Fruit fly (Drosophila melanogaster): ENCODE data around the gene CG2082.

Gene CG2082

DNA sequence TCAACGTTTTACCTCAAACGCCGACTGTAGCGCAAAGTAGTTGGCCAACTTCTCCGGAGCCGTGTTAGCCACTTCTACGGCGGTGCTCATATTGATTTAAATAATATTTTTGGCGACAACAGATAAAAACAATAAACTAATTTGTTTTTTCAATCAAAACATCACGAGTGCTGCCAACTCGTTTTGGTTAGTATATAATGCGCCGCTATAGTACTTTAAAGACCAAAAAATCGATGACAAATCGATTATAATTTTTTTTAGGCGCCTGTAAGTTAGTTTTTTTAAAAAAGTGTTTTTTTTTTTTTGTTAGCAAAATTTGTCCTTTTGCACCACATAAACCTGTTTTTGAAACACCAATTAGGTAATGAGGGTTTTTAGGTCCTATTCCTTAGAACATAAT is 40.4 kb upstream of the CG2082 start, which contains the start of gene Hpr1 (continued):
- no peak for TF ChIP-seq CG10654 (GFP tag; optimal IDR thresholded peaks at IDR 0.05)
- TF ChIP-seq CG34376 (GFP tag; optimal IDR thresholded peaks at IDR 0.05), result no peak
- TF ChIP-seq bigmax (GFP tag; optimal IDR thresholded peaks at IDR 0.05), result no peak
- no peak for TF ChIP-seq CrebB (tag; optimal IDR thresholded peaks at IDR 0.05)
- TF ChIP-seq nerfin-2 (GFP tag; IDR thresholded peaks at IDR 0.05; ENCODE audit: partially characterized antibody), result peak; percentile 48; the same call in 1 of the 2 replicates
- TF ChIP-seq BEAF-32 (GFP tag; optimal IDR thresholded peaks at IDR 0.05), result peak; percentile 47
- TF ChIP-seq HmgZ (tag; optimal IDR thresholded peaks at IDR 0.05), result no peak
- no peak for TF ChIP-seq CG14710 (tag; optimal IDR thresholded peaks at IDR 0.05)
- TF ChIP-seq pan (optimal IDR thresholded peaks at IDR 0.05), result no peak
- no peak for TF ChIP-seq pan (GFP tag; optimal IDR thresholded peaks at IDR 0.05 in 1 of 2, IDR thresholded peaks at IDR 0.05 in 1 of 2)
- no peak for TF ChIP-seq CG17328 (GFP tag; IDR thresholded peaks at IDR 0.05)
- TF ChIP-seq CG10431 (GFP tag; optimal IDR thresholded peaks at IDR 0.05), result no peak
- peak; percentile 60; the same call in 2 of the 3 replicates for TF ChIP-seq CG6791 (GFP tag; IDR thresholded peaks at IDR 0.05; ENCODE audit: partially characterized antibody)
- TF ChIP-seq insv (GFP tag; optimal IDR thresholded peaks at IDR 0.05), result no peak
- no peak for TF ChIP-seq abd-A (tag; optimal IDR thresholded peaks at IDR 0.05)
- no peak for TF ChIP-seq CG5180 (GFP tag; optimal IDR thresholded peaks at IDR 0.05)
- TF ChIP-seq CG5953 (GFP tag; IDR thresholded peaks at IDR 0.05), result no peak
- no peak for TF ChIP-seq CG11085 (GFP tag; IDR thresholded peaks at IDR 0.05)
- no peak for TF ChIP-seq sisA (GFP tag; IDR thresholded peaks at IDR 0.05)
- no peak for TF ChIP-seq Hey (tag; optimal IDR thresholded peaks at IDR 0.05)
- no peak for TF ChIP-seq CG6683 (GFP tag; optimal IDR thresholded peaks at IDR 0.05)
- peak; percentile 52; the same call in 1 of the 4 replicates for TF ChIP-seq Dll (GFP tag; IDR thresholded peaks at IDR 0.05; ENCODE audit: partially characterized antibody)
- TF ChIP-seq Blimp-1 (GFP tag; optimal IDR thresholded peaks at IDR 0.05), result no peak
- no peak for TF ChIP-seq pros (GFP tag; optimal IDR thresholded peaks at IDR 0.05)
- TF ChIP-seq Scr (GFP tag; IDR thresholded peaks at IDR 0.05; ENCODE audit: partially characterized antibody), result peak; percentile 58
- no peak for TF ChIP-seq CG8944 (GFP tag; optimal IDR thresholded peaks at IDR 0.05)
- no peak for TF ChIP-seq vfl (GFP tag; optimal IDR thresholded peaks at IDR 0.05)
- TF ChIP-seq CG13775 (GFP tag; optimal IDR thresholded peaks at IDR 0.05), result no peak
- TF ChIP-seq dmrt99B (tag; optimal IDR thresholded peaks at IDR 0.05), result no peak
- TF ChIP-seq CG8089 (GFP tag; optimal IDR thresholded peaks at IDR 0.05), result no peak
- TF ChIP-seq org-1 (GFP tag; optimal IDR thresholded peaks at IDR 0.05), result no peak
- peak; percentile 93 for TF ChIP-seq E2f2 (GFP tag; IDR thresholded peaks at IDR 0.05)
- no peak for TF ChIP-seq tgo (GFP tag; IDR thresholded peaks at IDR 0.05)
- no peak for TF ChIP-seq CG13894 (tag; optimal IDR thresholded peaks at IDR 0.05)
- no peak for TF ChIP-seq CG34422 (GFP tag; IDR thresholded peaks at IDR 0.05)
- no peak for TF ChIP-seq klu (GFP tag; IDR thresholded peaks at IDR 0.05)
- TF ChIP-seq CG10543 (GFP tag; optimal IDR thresholded peaks at IDR 0.05), result no peak
- peak; percentile 29; the same call in 1 of the 2 replicates for TF ChIP-seq Bgb (GFP tag; IDR thresholded peaks at IDR 0.05; ENCODE audit: partially characterized antibody)
- no peak for TF ChIP-seq CG8478 (optimal IDR thresholded peaks at IDR 0.05)
- no peak for TF ChIP-seq scrt (GFP tag; optimal IDR thresholded peaks at IDR 0.05)
- TF ChIP-seq Antp (GFP tag; optimal IDR thresholded peaks at IDR 0.05), result no peak
- TF ChIP-seq CG7987 (GFP tag; optimal IDR thresholded peaks at IDR 0.05), result no peak
- no peak for TF ChIP-seq pho (GFP tag; optimal IDR thresholded peaks at IDR 0.05)
- no peak for TF ChIP-seq pum (GFP tag; optimal IDR thresholded peaks at IDR 0.05)
- no peak for TF ChIP-seq Jarid2 (GFP tag; optimal IDR thresholded peaks at IDR 0.05)
- no peak for TF ChIP-seq dysf (GFP tag; IDR thresholded peaks at IDR 0.05)
- peak; percentile 84 for TF ChIP-seq CG17186 (GFP tag; optimal IDR thresholded peaks at IDR 0.05)
- TF ChIP-seq CG34224 (GFP tag; IDR thresholded peaks at IDR 0.05; ENCODE audit: partially characterized antibody), result 0 out of 3 replicates have a peak, but pooled peaks have one; percentile 29
- no peak for TF ChIP-seq CG32532 (GFP tag; IDR thresholded peaks at IDR 0.05)
- no peak for TF ChIP-seq CG6813 (GFP tag; optimal IDR thresholded peaks at IDR 0.05)
- no peak for TF ChIP-seq CG7357 (GFP tag; IDR thresholded peaks at IDR 0.05)

All from whole organism, embryonic.